Fruit fly (Drosophila melanogaster): ENCODE measurements around the gene CG14013.

Gene CG14013

DNA sequence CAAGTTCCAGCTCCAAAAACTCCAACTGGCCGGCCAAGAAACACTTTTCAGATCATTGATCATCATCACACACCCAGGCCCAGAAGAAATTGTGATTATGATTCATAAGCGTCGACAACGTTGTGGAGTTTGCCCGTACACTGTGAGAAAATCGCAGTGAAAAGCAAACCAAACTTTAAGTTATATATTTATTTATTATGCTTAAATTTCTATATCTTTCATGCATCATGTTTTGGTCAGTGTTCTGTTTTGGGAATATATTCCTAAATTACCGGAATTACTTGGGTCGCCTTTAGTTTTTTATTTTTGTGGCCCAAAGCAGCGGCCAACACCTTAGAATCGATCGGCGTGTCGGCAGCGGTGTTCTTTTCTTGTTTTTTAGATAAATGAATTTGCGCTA lies 48.5 kb downstream of the CG14013 start:
- TF ChIP-seq CTCF (optimal IDR thresholded peaks at IDR 0.05) = no peak
- TF ChIP-seq CG8478 (optimal IDR thresholded peaks at IDR 0.05) = no peak

DNA sequence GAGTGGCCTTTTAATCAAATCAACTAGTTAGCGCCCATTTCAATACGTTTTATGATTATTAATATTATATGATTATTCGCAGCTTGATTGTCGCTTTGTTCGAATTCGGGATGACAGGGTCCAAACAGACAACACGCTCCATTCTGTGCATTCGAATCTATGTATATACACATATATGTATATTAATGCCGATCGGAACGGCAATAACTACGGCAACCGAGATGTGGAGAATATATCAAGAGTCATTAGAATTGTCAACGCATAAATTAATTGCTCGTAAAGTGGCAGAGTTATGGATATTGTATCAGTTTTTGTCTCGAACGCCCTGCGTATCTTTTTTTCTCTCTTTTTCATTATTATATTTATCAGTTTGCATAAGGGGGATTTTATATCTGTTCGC lies 50.8 kb downstream of the CG14013 start:
- no peak for TF ChIP-seq CG8478 (optimal IDR thresholded peaks at IDR 0.05)
- TF ChIP-seq CTCF (optimal IDR thresholded peaks at IDR 0.05) = no peak

All from S2 (cell line).